Worm (Caenorhabditis elegans) whole organism, L3 larva: ENCODE data around the gene clec-42.

Experiments
- ceh-82 ChIP-seq: fragments of 150-350 bp; optimal IDR thresholded peaks from 2 replicates; lab custom pipeline; 2014; ENCODE audit warnings: missing biosample characterization, missing genetic modification characterization
- elt-3 ChIP-seq, 3 experiments: fragments of 150-350 bp in 1 of 3; sonication (generic microtip) in 2 of 3; optimal IDR thresholded peaks; 2 replicates in 2 of 3; 4 replicates in 1 of 3; lab custom pipeline; 2014 to 2017; ENCODE audit warnings: missing biosample characterization in 3 of 3, missing genetic modification characterization in 3 of 3
- fos-1 ChIP-seq: fragments of 150-350 bp; optimal IDR thresholded peaks from 2 replicates; lab custom pipeline; 2014; ENCODE audit warnings: missing biosample characterization, missing genetic modification characterization
- lin-15B ChIP-seq: fragments of 150-350 bp; optimal IDR thresholded peaks from 2 replicates; lab custom pipeline; 2014; ENCODE audit warnings: missing biosample characterization, missing genetic modification characterization
- nhr-12 ChIP-seq: fragments of 150-350 bp; optimal IDR thresholded peaks from 2 replicates; lab custom pipeline; 2014; ENCODE audit warnings: missing biosample characterization, missing genetic modification characterization

DNA sequence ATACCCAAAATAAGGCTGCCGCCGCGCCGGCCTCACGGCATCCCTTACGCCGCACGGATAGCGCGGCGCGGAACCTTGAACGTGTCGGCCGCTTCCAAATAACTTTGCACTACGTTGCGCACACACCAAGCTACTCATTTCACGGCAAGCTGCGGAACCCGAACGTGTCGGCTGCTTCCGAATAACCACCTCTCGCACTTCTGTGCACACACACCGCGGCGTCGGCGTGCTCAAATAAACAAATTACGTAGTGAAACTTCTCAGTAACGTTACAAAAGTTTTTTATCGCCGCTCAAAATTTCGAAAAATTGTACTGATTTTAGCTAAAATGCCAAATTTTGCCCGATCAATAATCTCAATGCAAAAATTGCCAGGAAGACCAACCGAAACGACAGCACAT lies 21.6 kb downstream of the clec-42 start:
- TF ChIP-seq fos-1 (tag; lab: Kevin White, UChicago) (no peak), lin-15B (tag; lab: Kevin White, UChicago) (no peak), elt-3 (tag; optimal IDR thresholded peaks at IDR 0.05; lab: Kevin White, UChicago) (no peak), ceh-82 (tag; lab: Kevin White, UChicago) (no peak), nhr-12 (tag; lab: Kevin White, UChicago) (no peak)
